Fruit fly (Drosophila melanogaster): ENCODE data around the gene Rb97D.

DNA sequence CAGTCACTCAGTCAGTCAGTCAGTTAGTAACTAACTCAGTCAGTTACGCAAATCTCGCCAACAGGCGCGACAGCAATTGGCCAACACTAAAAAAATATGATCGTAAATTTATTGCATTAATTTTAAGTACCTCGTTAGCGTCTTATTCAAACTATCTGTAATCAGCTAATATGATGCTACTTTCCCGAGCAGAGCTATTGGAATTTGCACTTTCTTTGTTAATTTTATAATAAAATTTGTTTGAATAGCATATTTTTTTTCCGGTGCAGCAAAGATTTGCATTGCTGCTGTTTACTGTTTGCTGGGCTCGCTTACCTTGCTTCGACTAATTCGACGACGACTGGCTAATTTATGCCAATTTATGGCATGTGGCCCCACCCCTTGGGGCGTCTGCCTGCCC is 14.5 kb upstream of the Rb97D start:
- no peak for TF ChIP-seq brk (GFP tag; optimal IDR thresholded peaks at IDR 0.05)
- TF ChIP-seq woc (GFP tag; optimal IDR thresholded peaks at IDR 0.05): no peak
- no peak for TF ChIP-seq GATAd (GFP tag; optimal IDR thresholded peaks at IDR 0.05)
- TF ChIP-seq br (GFP tag; optimal IDR thresholded peaks at IDR 0.05): no peak
- TF ChIP-seq usp (GFP tag; optimal IDR thresholded peaks at IDR 0.05): no peak
- no peak for TF ChIP-seq sage (GFP tag; optimal IDR thresholded peaks at IDR 0.05)
- TF ChIP-seq CG32264 (GFP tag; optimal IDR thresholded peaks at IDR 0.05): no peak
- TF ChIP-seq h (GFP tag; optimal IDR thresholded peaks at IDR 0.05): no peak
- no peak for TF ChIP-seq Rel (GFP tag; optimal IDR thresholded peaks at IDR 0.05)
- TF ChIP-seq Rel (tag; optimal IDR thresholded peaks at IDR 0.05): no peak
